Worm (Caenorhabditis elegans) whole organism, young adult: ENCODE measurements around the gene F25B4.7.
A peak's percentile ranks its signal among the peaks of the same experiment; 100 is the strongest.
"Not testable (repeated sequence)": the region's sequence is repeated elsewhere in the genome, so short reads cannot be mapped to it uniquely, and the experiment has no call there.

Experiments used
- F33H1.4 ChIP-seq: fragments of 200-800 bp; sonication (Bioruptor generic); IDR thresholded peaks from 2 replicates; pipeline ENCODE4 v1.3.6; 2022; ENCODE audit warnings: missing genetic modification reagents, missing genetic modification characterization, missing compliant biosample characterization
- ama-1 ChIP-seq, 3 experiments: fragments of 150-350 bp in 1 of 3; sonication (generic microtip) in 2 of 3; optimal IDR thresholded peaks; 2 replicates each; lab custom pipeline; 2014 to 2018; ENCODE audit warnings: missing biosample characterization in 2 of 3, missing genetic modification characterization in 2 of 3, missing genetic modification reagents in 2 of 3
- attf-5 ChIP-seq: fragments of 200-800 bp; sonication (Bioruptor generic); optimal IDR thresholded peaks from 2 replicates; lab custom pipeline; 2018; ENCODE audit warnings: mild to moderate bottlenecking, missing genetic modification characterization, missing compliant biosample characterization
- attf-6 ChIP-seq: fragments of 200-800 bp; sonication (Bioruptor generic); IDR thresholded peaks from 2 replicates; pipeline ENCODE4 v1.3.6; 2022; ENCODE audit warnings: missing genetic modification reagents, missing genetic modification characterization, missing compliant biosample characterization
- pha-4 ChIP-seq: fragments of 150-350 bp; sonication (generic microtip); optimal IDR thresholded peaks from 2 replicates; lab custom pipeline; 2014; ENCODE audit warnings: missing biosample characterization, missing genetic modification reagents, missing genetic modification characterization
- tbp1 ChIP-seq: fragments of 200-800 bp; sonication (Bioruptor generic); optimal IDR thresholded peaks from 2 replicates; lab custom pipeline; 2018; ENCODE audit warnings: mild to moderate bottlenecking, missing genetic modification characterization, missing compliant biosample characterization
- zfh-2 ChIP-seq: fragments of 200-800 bp; sonication (Bioruptor generic); conservative IDR thresholded peaks from 2 replicates; pipeline ENCODE4 v1.3.6; 2022; ENCODE audit warnings: missing genetic modification reagents, missing genetic modification characterization, missing compliant biosample characterization

DNA sequence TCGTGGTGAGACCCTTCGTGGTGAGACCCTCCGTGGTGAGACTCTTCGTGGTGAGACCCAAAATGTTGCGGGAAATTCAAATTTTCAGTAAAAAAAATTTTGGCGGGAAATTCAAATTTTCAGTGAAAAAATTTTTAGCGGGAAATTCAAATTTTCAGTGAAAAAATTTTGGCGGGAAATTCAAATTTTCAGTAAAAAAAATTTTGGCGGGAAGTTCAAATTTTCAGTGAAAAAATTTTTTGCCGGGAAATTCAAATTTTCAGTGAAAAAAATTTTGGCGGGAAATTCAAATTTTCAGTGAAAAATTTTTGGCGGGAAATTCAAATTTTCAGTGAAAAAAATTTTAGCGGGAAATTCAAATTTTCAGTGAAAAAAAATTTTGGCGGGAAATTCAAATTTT, 47.0 kb downstream of the F25B4.7 start:
- not testable (repeated sequence) for TF ChIP-seq zfh-2 (GFP tag; lab: Robert Waterston, UW); attf-6 (GFP tag; lab: Robert Waterston, UW); pha-4; tbp1 (GFP tag; lab: Kevin White, UChicago); attf-5 (GFP tag; lab: Kevin White, UChicago); ama-1 (optimal IDR thresholded peaks at IDR 0.05; lab: Kevin White, UChicago); ama-1 (GFP tag; optimal IDR thresholded peaks at IDR 0.05; lab: Kevin White, UChicago)
- TF ChIP-seq F33H1.4 (GFP tag; lab: Robert Waterston, UW) = peak; percentile 66
